Fruit fly (Drosophila melanogaster): Measurements from ENCODE around the gene CG43057.

The CG43057 gene

DNA sequence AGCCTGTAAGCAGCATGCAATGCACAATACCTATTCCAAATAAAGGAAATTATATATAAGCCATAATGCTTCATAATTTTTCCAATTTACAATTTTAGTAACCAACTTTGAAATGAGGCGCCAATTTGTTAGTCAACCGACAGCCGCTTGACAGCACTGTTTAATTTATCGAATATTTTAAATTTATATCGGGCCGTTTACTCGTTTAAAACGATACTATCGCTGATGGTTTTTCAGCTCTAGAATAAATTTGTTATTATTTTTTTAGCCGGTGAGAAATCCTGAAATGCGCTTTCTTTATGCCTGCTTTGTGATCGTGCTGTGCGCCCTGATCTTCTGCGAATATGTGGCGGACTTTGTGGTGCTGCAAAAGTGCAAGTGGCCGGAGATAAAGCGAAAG is 45.0 kb downstream of the CG43057 start, which contains the start of gene PGAP5 (continued):
- TF ChIP-seq CG1603 (tag; optimal IDR thresholded peaks at IDR 0.05) (no peak), ttk (GFP tag; IDR thresholded peaks at IDR 0.05) (no peak), cad (GFP tag; optimal IDR thresholded peaks at IDR 0.05) (no peak), Doc3 (GFP tag; IDR thresholded peaks at IDR 0.05; ENCODE audit: partially characterized antibody) (peak; percentile 96), E2f2 (GFP tag; IDR thresholded peaks at IDR 0.05) (peak; percentile 99), ham (GFP tag; IDR thresholded peaks at IDR 0.05) (no peak), CG6654 (GFP tag; optimal IDR thresholded peaks at IDR 0.05) (no peak), CG12071 (GFP tag; optimal IDR thresholded peaks at IDR 0.05) (no peak), Optix (GFP tag; IDR thresholded peaks at IDR 0.05) (no peak), CG2712 (tag; optimal IDR thresholded peaks at IDR 0.05) (peak; percentile 22), CG8944 (GFP tag; optimal IDR thresholded peaks at IDR 0.05) (no peak), amos (GFP tag; IDR thresholded peaks at IDR 0.05; ENCODE audit: partially characterized antibody) (peak; percentile 97), CG15514 (GFP tag; optimal IDR thresholded peaks at IDR 0.05) (peak; percentile 69), Scr (GFP tag; IDR thresholded peaks at IDR 0.05; ENCODE audit: partially characterized antibody) (peak; percentile 93), CG15011 (GFP tag; optimal IDR thresholded peaks at IDR 0.05) (no peak), Jarid2 (GFP tag; optimal IDR thresholded peaks at IDR 0.05) (no peak), tio (GFP tag; optimal IDR thresholded peaks at IDR 0.05) (no peak), zfh2 (GFP tag; optimal IDR thresholded peaks at IDR 0.05) (peak; percentile 2)

DNA sequence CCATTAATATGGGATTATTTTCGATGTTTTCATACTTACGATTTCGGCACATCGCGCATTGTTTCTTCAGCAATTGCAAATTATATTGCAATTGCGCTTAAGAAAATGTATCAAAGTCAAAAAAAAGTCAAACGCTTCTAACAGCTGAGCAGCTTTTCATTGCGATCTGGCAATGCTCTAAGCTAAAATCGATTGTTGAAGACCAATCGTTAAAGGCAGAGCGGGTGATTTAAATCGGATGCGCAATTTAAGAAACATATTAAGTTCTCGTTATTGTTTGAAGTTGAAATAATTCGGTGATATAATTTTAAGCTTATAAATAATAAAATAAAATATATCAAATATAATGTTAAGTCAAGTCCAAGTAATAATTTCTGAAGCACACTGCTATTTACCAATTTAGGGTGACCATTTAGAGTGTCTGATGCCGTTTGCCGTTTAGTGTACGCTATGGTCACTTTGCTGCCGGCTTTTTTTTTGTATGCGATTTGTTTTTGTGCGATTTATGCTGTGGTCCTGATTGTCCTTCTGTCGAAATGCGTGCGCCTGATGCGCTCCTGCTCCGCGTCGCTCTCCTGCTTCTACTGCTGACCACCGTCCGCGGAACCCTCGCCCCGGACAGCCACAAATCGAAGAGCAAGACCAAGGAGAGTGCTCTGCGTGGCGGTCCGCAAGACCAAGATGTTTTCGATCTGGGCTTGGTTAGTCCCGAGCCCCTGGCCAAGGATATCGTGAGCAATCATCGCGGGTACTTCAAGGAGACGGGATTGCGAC is 46.9 kb downstream of the CG43057 start, which contains the start of the genes CG8475 and CG8460:
TSS of gene CG8475 (minus strand) at position 162 of the 774 bp plus-strand sequence.
TSS of gene CG8460 (plus strand) at position 437 of the 774 bp plus-strand sequence.
- peak; percentile 48 for TF ChIP-seq CG10267 (tag; optimal IDR thresholded peaks at IDR 0.05)
- peak; percentile 83 for TF ChIP-seq ERR (GFP tag; optimal IDR thresholded peaks at IDR 0.05)
- peak; percentile 15 for TF ChIP-seq CG4617 (GFP tag; optimal IDR thresholded peaks at IDR 0.05; ENCODE audit: borderline replicate concordance)
- no peak for TF ChIP-seq CG9932 (GFP tag; IDR thresholded peaks at IDR 0.05)
- peak; percentile 35; the same call in 1 of the 2 replicates for TF ChIP-seq amos (GFP tag; IDR thresholded peaks at IDR 0.05; ENCODE audit: partially characterized antibody)
- no peak for TF ChIP-seq gsb (GFP tag; IDR thresholded peaks at IDR 0.05)
- peak; percentile 57 for TF ChIP-seq unc-4 (GFP tag; IDR thresholded peaks at IDR 0.05; ENCODE audit: partially characterized antibody)
- no peak for TF ChIP-seq CG10209 (GFP tag; optimal IDR thresholded peaks at IDR 0.05)
- no peak for TF ChIP-seq Rfx (GFP tag; IDR thresholded peaks at IDR 0.05)
- TF ChIP-seq gfzf (GFP tag; optimal IDR thresholded peaks at IDR 0.05) = peak; percentile 54
- TF ChIP-seq sens-2 (GFP tag; IDR thresholded peaks at IDR 0.05) = no peak
- no peak for TF ChIP-seq zen (tag; optimal IDR thresholded peaks at IDR 0.05)
- peak; percentile 91 for TF ChIP-seq Dp (GFP tag; optimal IDR thresholded peaks at IDR 0.05)
- TF ChIP-seq pita (GFP tag; optimal IDR thresholded peaks at IDR 0.05) = no peak
- no peak for TF ChIP-seq CG8290 (GFP tag; optimal IDR thresholded peaks at IDR 0.05)
- TF ChIP-seq CG8290 (tag; optimal IDR thresholded peaks at IDR 0.05) = no peak
- TF ChIP-seq Ets65A (GFP tag) = peak; percentile 12
- 0 out of 3 replicates have a peak, but pooled peaks have one; percentile 20 for TF ChIP-seq row (GFP tag; IDR thresholded peaks at IDR 0.05)
- no peak for TF ChIP-seq sr (GFP tag; IDR thresholded peaks at IDR 0.05)
- TF ChIP-seq CG34224 (GFP tag; IDR thresholded peaks at IDR 0.05; ENCODE audit: partially characterized antibody) = peak; percentile 57; the same call in 2 of the 3 replicates
- no peak for TF ChIP-seq CG10543 (GFP tag; optimal IDR thresholded peaks at IDR 0.05)
- TF ChIP-seq CG10565 (GFP tag; optimal IDR thresholded peaks at IDR 0.05) = no peak
- TF ChIP-seq Dref (GFP tag; IDR thresholded peaks at IDR 0.05) = peak; percentile 73
- TF ChIP-seq ranshi (GFP tag; IDR thresholded peaks at IDR 0.05) = peak; percentile 75
- no peak for TF ChIP-seq C15 (GFP tag; IDR thresholded peaks at IDR 0.05)
- TF ChIP-seq en (GFP tag; optimal IDR thresholded peaks at IDR 0.05) = no peak
- no peak for TF ChIP-seq ttk (GFP tag; IDR thresholded peaks at IDR 0.05)
- no peak for TF ChIP-seq CG1647 (GFP tag; optimal IDR thresholded peaks at IDR 0.05)
- no peak for TF ChIP-seq Dip3 (GFP tag; optimal IDR thresholded peaks at IDR 0.05)
- no peak for TF ChIP-seq YL-1 (GFP tag; optimal IDR thresholded peaks at IDR 0.05)
- peak; percentile 41 for TF ChIP-seq Scr (GFP tag; IDR thresholded peaks at IDR 0.05; ENCODE audit: partially characterized antibody)
- no peak for TF ChIP-seq croc (GFP tag; conservative IDR thresholded peaks at IDR 0.05)
- no peak for TF ChIP-seq Ssrp (tag; optimal IDR thresholded peaks at IDR 0.05)
- TF ChIP-seq CG17328 (GFP tag; IDR thresholded peaks at IDR 0.05) = peak; percentile 7; the same call in 1 of the 2 replicates

All from whole organism, embryonic.